Worm (Caenorhabditis elegans): ENCODE measurements around the gene B0457.4.
A peak's percentile ranks its signal among the peaks of the same experiment; 100 is the strongest.

- no peak for TF ChIP-seq nhr-11 (tag; optimal IDR thresholded peaks at IDR 0.05)
- peak; percentile 72 for TF ChIP-seq aly-2 (tag; optimal IDR thresholded peaks at IDR 0.05)
Observed at ce11 chrII:8933693-8934432, 22.0 kb upstream of the B0457.4 start, which contains the start of gene T21B10.3.

Measured in whole organism, L1 larva.